Worm (Caenorhabditis elegans): ENCODE data around the gene fdgt-2.

ce11 chrII:8444007-8444406 is 26.6 kb downstream of the fdgt-2 start, which contains the start of gene evl-20:
- TF ChIP-seq sea-2 (GFP tag; IDR thresholded peaks at IDR 0.05) (no peak), fkh-3 (tag; optimal IDR thresholded peaks at IDR 0.05) (no peak), nhr-120 (GFP tag; IDR thresholded peaks at IDR 0.05) (no peak), athp-1 (tag; optimal IDR thresholded peaks at IDR 0.05) (no peak), ztf-6 (GFP tag; IDR thresholded peaks at IDR 0.05) (no peak), lir-1 (GFP tag; conservative IDR thresholded peaks at IDR 0.05) (no peak), dpl-1 (GFP tag; optimal IDR thresholded peaks at IDR 0.05) (no peak), ztf-25 (GFP tag; IDR thresholded peaks at IDR 0.05) (no peak), bed-1 (GFP tag; IDR thresholded peaks at IDR 0.05) (no peak), akir-1 (GFP tag; optimal IDR thresholded peaks at IDR 0.05) (no peak), snpc-4 (GFP tag; optimal IDR thresholded peaks at IDR 0.05) (no peak), snpc-4 (tag; optimal IDR thresholded peaks at IDR 0.05) (no peak), repo-1 (tag; optimal IDR thresholded peaks at IDR 0.05) (no peak)

All from whole organism, young adult.